Worm (Caenorhabditis elegans): Measurements from ENCODE around the gene pdfr-1.

The pdfr-1 gene

ce11 chrIII:6639028-6639427, 12.9 kb downstream of the pdfr-1 start:
- TF ChIP-seq die-1 (tag; optimal IDR thresholded peaks at IDR 0.05), result no peak
- no peak for TF ChIP-seq ets-4 (GFP tag; optimal IDR thresholded peaks at IDR 0.05)

ce11 chrIII:6628769-6629168, 23.1 kb downstream of the pdfr-1 start:
- TF ChIP-seq madf-6 (GFP tag; IDR thresholded peaks at IDR 0.05) (peak; percentile 37), cebp-2 (GFP tag; IDR thresholded peaks at IDR 0.05) (0 out of 2 replicates have a peak, but pooled peaks have one; percentile 69), lin-26 (GFP tag; IDR thresholded peaks at IDR 0.05) (peak; percentile 65; the same call in 1 of the 2 replicates), hmg-1.2 (GFP tag; IDR thresholded peaks at IDR 0.05) (peak; percentile 20; the same call in 1 of the 2 replicates), ceh-100 (GFP tag; IDR thresholded peaks at IDR 0.05) (0 out of 2 replicates have a peak, but pooled peaks have one; percentile 17), ztf-25 (GFP tag; IDR thresholded peaks at IDR 0.05) (0 out of 2 replicates have a peak, but pooled peaks have one; percentile 14), dox-1 (GFP tag; IDR thresholded peaks at IDR 0.05) (0 out of 2 replicates have a peak, but pooled peaks have one; percentile 19), mcd-1 (GFP tag; IDR thresholded peaks at IDR 0.05) (peak; percentile 32; the same call in 1 of the 2 replicates)

ce11 chrIII:6627876-6628275, 24.0 kb downstream of the pdfr-1 start:
- peak; percentile 51; the same call in 1 of the 2 replicates for TF ChIP-seq mcd-1 (GFP tag; IDR thresholded peaks at IDR 0.05)

ce11 chrIII:6626291-6626690, 25.6 kb downstream of the pdfr-1 start:
- TF ChIP-seq ztf-25 (GFP tag; IDR thresholded peaks at IDR 0.05) (peak; percentile 61; the same call in 1 of the 2 replicates), D2030.7 (GFP tag; IDR thresholded peaks at IDR 0.05) (peak; percentile 59), madf-8 (GFP tag; conservative IDR thresholded peaks at IDR 0.05) (0 out of 2 replicates have a peak, but pooled peaks have one; percentile 11), rcor-1 (GFP tag; IDR thresholded peaks at IDR 0.05) (0 out of 2 replicates have a peak, but pooled peaks have one; percentile 12), dox-1 (GFP tag; IDR thresholded peaks at IDR 0.05) (peak; percentile 60), xnd-1 (tag; optimal IDR thresholded peaks at IDR 0.05) (peak; percentile 25), ceh-100 (GFP tag; IDR thresholded peaks at IDR 0.05) (peak; percentile 81), attf-3 (GFP tag; conservative IDR thresholded peaks at IDR 0.05) (0 out of 2 replicates have a peak, but pooled peaks have one; percentile 15), mcd-1 (GFP tag; IDR thresholded peaks at IDR 0.05) (0 out of 2 replicates have a peak, but pooled peaks have one; percentile 20), ztf-28 (GFP tag; IDR thresholded peaks at IDR 0.05) (0 out of 2 replicates have a peak, but pooled peaks have one; percentile 34)

ce11 chrIII:6625317-6625716, 26.6 kb downstream of the pdfr-1 start:
- TF ChIP-seq let-607 (tag; optimal IDR thresholded peaks at IDR 0.05) (peak; percentile 85 to 91), ztf-6 (GFP tag; IDR thresholded peaks at IDR 0.05) (no peak), nfyb-1 (GFP tag; IDR thresholded peaks at IDR 0.05) (no peak), unc-130 (GFP tag; optimal IDR thresholded peaks at IDR 0.05) (peak; percentile 20), madf-6 (GFP tag; IDR thresholded peaks at IDR 0.05) (peak; percentile 83), die-1 (tag; optimal IDR thresholded peaks at IDR 0.05) (no peak), xnd-1 (tag; optimal IDR thresholded peaks at IDR 0.05) (peak; percentile 59), D2030.7 (GFP tag; IDR thresholded peaks at IDR 0.05) (peak; percentile 40; the same call in 1 of the 2 replicates), ceh-100 (GFP tag; IDR thresholded peaks at IDR 0.05) (peak; percentile 34; the same call in 1 of the 2 replicates), F23B12.7 (tag; optimal IDR thresholded peaks at IDR 0.05; ENCODE audit: insufficient read depth) (peak; percentile 42), madf-8 (GFP tag; conservative IDR thresholded peaks at IDR 0.05) (peak; percentile 83), snpc-1.1 (tag; optimal IDR thresholded peaks at IDR 0.05; ENCODE audit: insufficient read depth) (no peak), attf-5 (GFP tag; optimal IDR thresholded peaks at IDR 0.05) (peak; percentile 72), ztf-25 (GFP tag; IDR thresholded peaks at IDR 0.05) (peak; percentile 55; the same call in 1 of the 2 replicates), ceh-91 (GFP tag; IDR thresholded peaks at IDR 0.05) (0 out of 2 replicates have a peak, but pooled peaks have one; percentile 28), nhr-80 (tag; optimal IDR thresholded peaks at IDR 0.05) (peak; percentile 39), ztf-28 (GFP tag; IDR thresholded peaks at IDR 0.05) (0 out of 2 replicates have a peak, but pooled peaks have one; percentile 61), F33H1.4 (GFP tag; IDR thresholded peaks at IDR 0.05) (peak; percentile 77), lin-35 (GFP tag; optimal IDR thresholded peaks at IDR 0.05) (no peak), nhr-120 (GFP tag; IDR thresholded peaks at IDR 0.05) (no peak), mcd-1 (GFP tag; IDR thresholded peaks at IDR 0.05) (peak; percentile 59), lin-26 (GFP tag; IDR thresholded peaks at IDR 0.05) (no peak), ztf-18 (tag; optimal IDR thresholded peaks at IDR 0.05) (peak; percentile 12), efl-1 (GFP tag; optimal IDR thresholded peaks at IDR 0.05) (peak; percentile 77), cebp-1 (GFP tag; IDR thresholded peaks at IDR 0.05) (no peak), cebp-1 (tag; optimal IDR thresholded peaks at IDR 0.05) (peak; percentile 36), snpc-3.4 (tag; optimal IDR thresholded peaks at IDR 0.05) (peak; percentile 68), ceh-27 (GFP tag; optimal IDR thresholded peaks at IDR 0.05) (peak; percentile 4), Y53F4B.3 (GFP tag; IDR thresholded peaks at IDR 0.05) (no peak), snpc-4 (GFP tag; optimal IDR thresholded peaks at IDR 0.05) (no peak), snpc-4 (tag; optimal IDR thresholded peaks at IDR 0.05) (peak in 1 of 4 experiments; percentile 80)

Data from whole organism, young adult.